Worm (Caenorhabditis elegans): Measurements from ENCODE around the gene F10E7.2.
A peak's percentile ranks its signal among the peaks of the same experiment; 100 is the strongest.

Gene F10E7.2

DNA sequence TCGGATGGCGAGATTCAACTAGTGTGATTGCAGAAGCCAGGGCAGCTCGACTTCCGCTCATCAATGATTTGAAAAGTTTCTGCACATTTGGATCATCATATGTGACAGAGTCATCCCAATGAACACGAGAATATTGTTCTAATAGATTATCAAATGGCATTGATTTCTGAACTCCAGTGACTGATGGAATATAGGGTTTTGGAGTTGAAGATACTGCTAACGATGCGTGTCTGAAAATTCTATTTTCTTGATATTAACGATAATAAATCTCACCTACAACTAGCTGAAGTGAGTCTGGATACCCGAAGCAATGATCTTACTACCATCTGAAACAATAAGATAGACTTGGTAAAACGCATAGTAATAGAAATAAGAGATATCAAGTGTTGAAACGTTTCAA lies 21.2 kb upstream of the F10E7.2 start, which contains the start of gene mmaa-1 (continued):
- TF ChIP-seq repo-1 (tag; optimal IDR thresholded peaks at IDR 0.05) (peak; percentile 71), Y56A3A.18 (GFP tag; IDR thresholded peaks at IDR 0.05) (peak; percentile 78; the same call in 1 of the 2 replicates), Y53F4B.3 (GFP tag; IDR thresholded peaks at IDR 0.05) (no peak), nhr-80 (tag; optimal IDR thresholded peaks at IDR 0.05) (no peak), Y79H2A.3 (GFP tag; conservative IDR thresholded peaks at IDR 0.05) (no peak), F49E8.2 (tag; optimal IDR thresholded peaks at IDR 0.05; ENCODE audit: insufficient read depth) (no peak), snpc-1.3 (tag; optimal IDR thresholded peaks at IDR 0.05; ENCODE audit: insufficient read depth) (no peak), lin-54 (GFP tag; optimal IDR thresholded peaks at IDR 0.05) (no peak), nfyb-1 (GFP tag; IDR thresholded peaks at IDR 0.05) (peak; percentile 51; the same call in 1 of the 2 replicates), attf-5 (GFP tag; optimal IDR thresholded peaks at IDR 0.05) (no peak), zfh-2 (GFP tag; conservative IDR thresholded peaks at IDR 0.05) (no peak), somi-1 (GFP tag; optimal IDR thresholded peaks at IDR 0.05) (no peak), cebp-2 (GFP tag; IDR thresholded peaks at IDR 0.05) (no peak), unc-62 (GFP tag; optimal IDR thresholded peaks at IDR 0.05) (no peak), mxl-1 (tag; optimal IDR thresholded peaks at IDR 0.05) (no peak), bed-2 (GFP tag; IDR thresholded peaks at IDR 0.05) (no peak), cebp-1 (GFP tag; IDR thresholded peaks at IDR 0.05) (no peak), cebp-1 (tag; optimal IDR thresholded peaks at IDR 0.05) (no peak), ztf-25 (GFP tag; IDR thresholded peaks at IDR 0.05) (no peak), mcd-1 (GFP tag; IDR thresholded peaks at IDR 0.05) (0 out of 2 replicates have a peak, but pooled peaks have one; percentile 32), ceh-100 (GFP tag; IDR thresholded peaks at IDR 0.05) (no peak), akir-1 (GFP tag; optimal IDR thresholded peaks at IDR 0.05) (no peak), sdz-38 (tag; optimal IDR thresholded peaks at IDR 0.05) (no peak), B0261.1 (tag; optimal IDR thresholded peaks at IDR 0.05) (no peak), dox-1 (GFP tag; IDR thresholded peaks at IDR 0.05) (peak; percentile 34; the same call in 1 of the 2 replicates), B0019.2 (GFP tag; conservative IDR thresholded peaks at IDR 0.05) (no peak), rcor-1 (GFP tag; IDR thresholded peaks at IDR 0.05) (no peak), ztf-3 (GFP tag; optimal IDR thresholded peaks at IDR 0.05) (no peak), Y53G8AR.9 (GFP tag; conservative IDR thresholded peaks at IDR 0.05) (peak; percentile 88), dpff-1 (tag; optimal IDR thresholded peaks at IDR 0.05) (no peak), madf-8 (GFP tag; conservative IDR thresholded peaks at IDR 0.05) (no peak), F23B12.7 (tag; optimal IDR thresholded peaks at IDR 0.05; ENCODE audit: insufficient read depth) (no peak), lin-26 (GFP tag; IDR thresholded peaks at IDR 0.05) (no peak), aptf-2 (GFP tag; conservative IDR thresholded peaks at IDR 0.05) (no peak), pbrm-1 (GFP tag; IDR thresholded peaks at IDR 0.05) (no peak), lag-1 (GFP tag; IDR thresholded peaks at IDR 0.05) (no peak), bed-1 (GFP tag; IDR thresholded peaks at IDR 0.05) (0 out of 2 replicates have a peak, but pooled peaks have one; percentile 42), B0035.1 (tag; optimal IDR thresholded peaks at IDR 0.05) (no peak), egl-44 (GFP tag; IDR thresholded peaks at IDR 0.05) (no peak), nhr-27 (tag; optimal IDR thresholded peaks at IDR 0.05) (no peak), chd-7 (tag; optimal IDR thresholded peaks at IDR 0.05) (peak; percentile 69), F39B2.1 (GFP tag; IDR thresholded peaks at IDR 0.05) (no peak), ama-1 (optimal IDR thresholded peaks at IDR 0.05) (peak; percentile 78), ama-1 (GFP tag; optimal IDR thresholded peaks at IDR 0.05) (no peak), F33H1.4 (GFP tag; IDR thresholded peaks at IDR 0.05) (no peak), lin-35 (GFP tag; optimal IDR thresholded peaks at IDR 0.05) (no peak), madf-6 (GFP tag; IDR thresholded peaks at IDR 0.05) (peak; percentile 25; the same call in 1 of the 2 replicates), attf-3 (GFP tag; conservative IDR thresholded peaks at IDR 0.05) (no peak), madf-3 (GFP tag; IDR thresholded peaks at IDR 0.05) (no peak), gei-17 (GFP tag; optimal IDR thresholded peaks at IDR 0.05) (no peak)
